Fruit fly (Drosophila melanogaster): ENCODE measurements around the gene sloth2.

sloth2 gene

DNA sequence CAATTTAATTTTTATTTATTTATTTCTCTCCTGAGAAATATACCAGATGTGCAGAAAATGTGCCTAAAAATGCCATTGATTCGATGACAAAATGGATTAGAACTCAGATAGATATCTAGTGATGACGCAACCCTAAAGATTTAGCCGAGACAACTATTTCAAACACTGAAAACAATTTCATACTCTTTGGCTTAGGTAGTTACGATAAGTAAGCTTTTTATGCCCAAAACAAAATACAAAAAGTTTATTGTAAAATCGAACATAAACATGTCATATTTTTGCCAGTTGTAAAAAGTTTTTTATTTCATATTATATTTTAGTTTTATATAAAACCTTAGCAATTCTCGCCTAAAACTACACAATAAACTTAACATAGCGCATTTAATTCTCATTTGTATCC is 37.8 kb upstream of the sloth2 start, which contains the start of gene CG3040 (continued):
- TF ChIP-seq sd (tag; optimal IDR thresholded peaks at IDR 0.05), result peak; percentile 33
- no peak for TF ChIP-seq CG10274 (GFP tag; optimal IDR thresholded peaks at IDR 0.05)
- TF ChIP-seq ap (GFP tag; IDR thresholded peaks at IDR 0.05), result no peak
- no peak for TF ChIP-seq CG3407 (GFP tag; optimal IDR thresholded peaks at IDR 0.05)
- peak; percentile 39 for TF ChIP-seq CG13424 (tag; optimal IDR thresholded peaks at IDR 0.05)
- no peak for TF ChIP-seq CHES-1-like (GFP tag; optimal IDR thresholded peaks at IDR 0.05)
- TF ChIP-seq Opbp (GFP tag; IDR thresholded peaks at IDR 0.05; ENCODE audit: partially characterized antibody), result no peak
- no peak for TF ChIP-seq klu (GFP tag; IDR thresholded peaks at IDR 0.05)
- TF ChIP-seq dan (GFP tag; IDR thresholded peaks at IDR 0.05), result no peak
- TF ChIP-seq trem (tag; optimal IDR thresholded peaks at IDR 0.05), result peak; percentile 46
- TF ChIP-seq CG13775 (GFP tag; optimal IDR thresholded peaks at IDR 0.05), result peak; percentile 22
- TF ChIP-seq NK7.1 (GFP tag; optimal IDR thresholded peaks at IDR 0.05), result no peak
- peak; percentile 34 for TF ChIP-seq CG17829 (tag; optimal IDR thresholded peaks at IDR 0.05)
- TF ChIP-seq bigmax (GFP tag; optimal IDR thresholded peaks at IDR 0.05), result no peak
- TF ChIP-seq CG10654 (GFP tag; optimal IDR thresholded peaks at IDR 0.05), result peak; percentile 25
- TF ChIP-seq CG11398 (GFP tag; optimal IDR thresholded peaks at IDR 0.05), result no peak
- TF ChIP-seq Hr51 (GFP tag; optimal IDR thresholded peaks at IDR 0.05), result peak; percentile 2 to 39
- no peak for TF ChIP-seq CG5180 (GFP tag; optimal IDR thresholded peaks at IDR 0.05)
- TF ChIP-seq CG15514 (GFP tag; optimal IDR thresholded peaks at IDR 0.05), result peak; percentile 63
- TF ChIP-seq MESR4 (GFP tag; optimal IDR thresholded peaks at IDR 0.05), result no peak
- peak; percentile 45 for TF ChIP-seq Dref (GFP tag; IDR thresholded peaks at IDR 0.05)
- peak; percentile 7 for TF ChIP-seq CG4820 (GFP tag; optimal IDR thresholded peaks at IDR 0.05)
- no peak for TF ChIP-seq ATbp (GFP tag; optimal IDR thresholded peaks at IDR 0.05)
- no peak for TF ChIP-seq CG9215 (GFP tag; IDR thresholded peaks at IDR 0.05)
- TF ChIP-seq CG13624 (GFP tag; optimal IDR thresholded peaks at IDR 0.05), result peak; percentile 39
- no peak for TF ChIP-seq grn (GFP tag; optimal IDR thresholded peaks at IDR 0.05)
- TF ChIP-seq ci (GFP tag; IDR thresholded peaks at IDR 0.05), result peak; percentile 59; the same call in 2 of the 3 replicates
- no peak for TF ChIP-seq Eip74EF (GFP tag; optimal IDR thresholded peaks at IDR 0.05)
- TF ChIP-seq CG9876 (GFP tag; optimal IDR thresholded peaks at IDR 0.05), result no peak
- no peak for TF ChIP-seq rib (GFP tag; IDR thresholded peaks at IDR 0.05)
- no peak for TF ChIP-seq Dfd (GFP tag; optimal IDR thresholded peaks at IDR 0.05)
- no peak for TF ChIP-seq Mes4 (GFP tag; optimal IDR thresholded peaks at IDR 0.05)
- TF ChIP-seq mirr (GFP tag; optimal IDR thresholded peaks at IDR 0.05), result no peak
- 0 out of 2 replicates have a peak, but pooled peaks have one; percentile 25 for TF ChIP-seq al (GFP tag; IDR thresholded peaks at IDR 0.05)
- no peak for TF ChIP-seq cad (GFP tag; optimal IDR thresholded peaks at IDR 0.05)
- TF ChIP-seq Kr (GFP tag; optimal IDR thresholded peaks at IDR 0.05), result no peak
- TF ChIP-seq CG10462 (GFP tag; optimal IDR thresholded peaks at IDR 0.05), result no peak
- TF ChIP-seq CG6813 (GFP tag; optimal IDR thresholded peaks at IDR 0.05), result no peak
- TF ChIP-seq sna (GFP tag; IDR thresholded peaks at IDR 0.05; ENCODE audit: partially characterized antibody), result no peak
- TF ChIP-seq CG31224 (GFP tag; IDR thresholded peaks at IDR 0.05), result no peak
- 0 out of 3 replicates have a peak, but pooled peaks have one; percentile 38 for TF ChIP-seq Dbx (GFP tag; IDR thresholded peaks at IDR 0.05)
- TF ChIP-seq slbo (GFP tag; IDR thresholded peaks at IDR 0.05), result peak; percentile 78
- no peak for TF ChIP-seq prd (optimal IDR thresholded peaks at IDR 0.05)
- peak; percentile 41; the same call in 1 of the 3 replicates for TF ChIP-seq prd (GFP tag; IDR thresholded peaks at IDR 0.05)
- no peak for TF ChIP-seq Atf6 (GFP tag; IDR thresholded peaks at IDR 0.05)
- no peak for TF ChIP-seq Awh (GFP tag; IDR thresholded peaks at IDR 0.05)
- no peak for TF ChIP-seq CG7372 (GFP tag; IDR thresholded peaks at IDR 0.05)
- TF ChIP-seq toy (GFP tag; IDR thresholded peaks at IDR 0.05), result no peak
- TF ChIP-seq Gug (GFP tag; IDR thresholded peaks at IDR 0.05), result no peak
- peak; percentile 44 for TF ChIP-seq gro (GFP tag; optimal IDR thresholded peaks at IDR 0.05)
- TF ChIP-seq Atf-2 (GFP tag; optimal IDR thresholded peaks at IDR 0.05), result no peak
- TF ChIP-seq ewg (GFP tag; optimal IDR thresholded peaks at IDR 0.05), result no peak
